Fruit fly (Drosophila melanogaster) whole organism, wandering third instar larva: ENCODE results near the gene Mesh1.

Experiments used
- Hnf4 ChIP-seq: fragments of 200-800 bp; sonication (Bioruptor generic); optimal IDR thresholded peaks from 2 replicates; lab custom pipeline; 2016; ENCODE audit warnings: missing biosample characterization, mild to moderate bottlenecking, missing genetic modification characterization
- dsf ChIP-seq: sonication (Bioruptor generic); optimal IDR thresholded peaks from 2 replicates; lab custom pipeline; 2016; ENCODE audit warnings: missing biosample characterization, missing genetic modification characterization, borderline replicate concordance
- h ChIP-seq: fragments of 200-800 bp; sonication (Bioruptor generic); optimal IDR thresholded peaks from 3 replicates; lab custom pipeline; 2016; ENCODE audit warnings: missing biosample characterization, mild to moderate bottlenecking, missing genetic modification characterization
- woc ChIP-seq: sonication (Bioruptor generic); optimal IDR thresholded peaks from 2 replicates; lab custom pipeline; 2016; ENCODE audit warnings: missing biosample characterization, mild to moderate bottlenecking, missing genetic modification characterization

DNA sequence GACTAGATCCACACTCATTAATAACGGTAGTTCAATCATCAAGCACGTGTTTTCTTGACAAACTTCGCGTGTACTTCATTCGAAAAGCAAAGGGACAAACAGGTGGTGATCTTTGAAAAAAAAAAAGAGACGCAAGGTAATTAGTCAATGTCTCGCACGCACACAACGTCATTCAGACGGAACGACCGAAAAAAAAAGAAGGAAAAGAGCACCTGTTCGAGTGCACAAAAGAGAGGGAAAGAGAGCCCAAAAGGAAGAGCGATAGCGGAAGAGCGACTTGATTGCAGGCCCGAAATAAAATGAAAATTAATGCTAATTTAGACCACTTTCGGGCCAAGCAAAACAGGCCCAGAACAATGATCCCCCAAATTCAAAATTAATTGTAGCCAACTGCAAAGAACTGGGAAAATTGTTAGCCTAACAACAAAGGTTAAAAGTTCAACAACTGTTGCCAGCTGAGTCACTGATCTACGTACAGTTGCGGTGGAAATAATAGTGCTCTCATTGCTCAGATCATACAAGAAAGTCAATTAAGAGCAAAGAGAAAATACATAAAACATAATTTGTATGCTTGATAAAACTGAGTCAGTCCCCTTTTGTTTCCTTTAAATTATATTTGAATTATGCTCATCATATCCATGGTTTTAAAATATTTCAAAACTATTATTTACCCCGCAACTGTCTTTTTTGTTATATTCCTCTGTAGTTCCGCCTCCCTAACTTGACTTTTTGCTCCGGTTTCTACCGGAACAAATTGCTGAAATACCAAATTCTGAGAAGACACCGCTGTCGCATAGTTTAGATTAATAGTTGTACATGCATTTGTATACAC, 13.5 kb upstream of the Mesh1 start:
- TF ChIP-seq Hnf4 (no peak), h (no peak), woc (no peak), dsf (no peak)
